In genomic region chr3L:18281236-18281635, dm6 we compare ENCODE assay signal across 3 fruit fly cellular contexts.
TF ChIP-seq lines count a peak whose summit lies in the region.

No protein-coding gene starts in this region.

TF ChIP-seq in whole organism, embryonic, 481 proteins besides CTCF, POLR2A, EP300 and RAD21 (continued from another document and continues in another):
- TF ChIP-seq emc (GFP tag; optimal IDR thresholded peaks at IDR 0.05; lab: Kevin White, UChicago) (peak; percentile 45), HLH4C (GFP tag; IDR thresholded peaks at IDR 0.05; lab: Robert Waterston, UW; ENCODE audit: partially characterized antibody) (no peak), sima (GFP tag; optimal IDR thresholded peaks at IDR 0.05; lab: Kevin White, UChicago) (peak; percentile 53), nau (GFP tag; optimal IDR thresholded peaks at IDR 0.05; lab: Kevin White, UChicago) (peak; percentile 64), CG4360 (GFP tag; IDR thresholded peaks at IDR 0.05; lab: Robert Waterston, UW) (peak; percentile 82), CG11723 (GFP tag; optimal IDR thresholded peaks at IDR 0.05; lab: Kevin White, UChicago) (peak; percentile 82), Dek (tag; optimal IDR thresholded peaks at IDR 0.05; lab: Kevin White, UChicago) (peak; percentile 28), ttk (GFP tag; IDR thresholded peaks at IDR 0.05; lab: Robert Waterston, UW) (peak; percentile 84), pzg (GFP tag; optimal IDR thresholded peaks at IDR 0.05; lab: Kevin White, UChicago) (no peak), corto (GFP tag; optimal IDR thresholded peaks at IDR 0.05; lab: Kevin White, UChicago) (no peak), CG12155 (GFP tag; optimal IDR thresholded peaks at IDR 0.05; lab: Kevin White, UChicago) (peak; percentile 79), kah (GFP tag; optimal IDR thresholded peaks at IDR 0.05; lab: Kevin White, UChicago) (peak; percentile 72), CoRest (tag; optimal IDR thresholded peaks at IDR 0.05; lab: Kevin White, UChicago) (peak; percentile 94), ham (GFP tag; IDR thresholded peaks at IDR 0.05; lab: Robert Waterston, UW) (no peak), Hmx (GFP tag; optimal IDR thresholded peaks at IDR 0.05; lab: Kevin White, UChicago) (peak; percentile 39), CG8281 (tag; optimal IDR thresholded peaks at IDR 0.05; lab: Kevin White, UChicago) (peak; percentile 53), CG12219 (GFP tag; optimal IDR thresholded peaks at IDR 0.05; lab: Kevin White, UChicago) (peak; percentile 93), CG12236 (GFP tag; optimal IDR thresholded peaks at IDR 0.05; lab: Kevin White, UChicago) (peak; percentile 89), CG8924 (tag; optimal IDR thresholded peaks at IDR 0.05; lab: Kevin White, UChicago) (peak; percentile 94), CG3163 (GFP tag; optimal IDR thresholded peaks at IDR 0.05; lab: Kevin White, UChicago) (peak; percentile 53), CG4707 (GFP tag; optimal IDR thresholded peaks at IDR 0.05; lab: Kevin White, UChicago) (peak; percentile 80), CG10321 (GFP tag; IDR thresholded peaks at IDR 0.05; lab: Robert Waterston, UW) (no peak), CG31365 (tag; optimal IDR thresholded peaks at IDR 0.05; lab: Kevin White, UChicago) (no peak), cad (GFP tag; optimal IDR thresholded peaks at IDR 0.05; lab: Kevin White, UChicago) (no peak), CG7987 (GFP tag; optimal IDR thresholded peaks at IDR 0.05; lab: Kevin White, UChicago) (peak; percentile 34), Sox102F (GFP tag; optimal IDR thresholded peaks at IDR 0.05; lab: Kevin White, UChicago) (peak; percentile 87), Six4 (GFP tag; optimal IDR thresholded peaks at IDR 0.05; lab: Kevin White, UChicago) (peak; percentile 86), Trl (optimal IDR thresholded peaks at IDR 0.05; lab: Kevin White, UChicago) (no peak), Trl (GFP tag; optimal IDR thresholded peaks at IDR 0.05; lab: Kevin White, UChicago) (peak; percentile 92), CG2129 (GFP tag; IDR thresholded peaks at IDR 0.05; lab: Robert Waterston, UW; ENCODE audit: partially characterized antibody) (no peak), Fer2 (tag; optimal IDR thresholded peaks at IDR 0.05; lab: Kevin White, UChicago) (peak; percentile 43), CkIIα-i1 (GFP tag; IDR thresholded peaks at IDR 0.05; lab: Robert Waterston, UW) (no peak), CG32767 (GFP tag; IDR thresholded peaks at IDR 0.05; lab: Robert Waterston, UW) (peak; percentile 94), CG16779 (GFP tag; IDR thresholded peaks at IDR 0.05; lab: Robert Waterston, UW) (no peak), zfh2 (GFP tag; optimal IDR thresholded peaks at IDR 0.05; lab: Kevin White, UChicago) (no peak), Elba2 (GFP tag; optimal IDR thresholded peaks at IDR 0.05; lab: Kevin White, UChicago) (peak; percentile 56), stwl (tag; optimal IDR thresholded peaks at IDR 0.05; lab: Kevin White, UChicago) (peak; percentile 78), z (GFP tag; IDR thresholded peaks at IDR 0.05; lab: Robert Waterston, UW) (0 out of 3 replicates have a peak, but pooled peaks have one; percentile 56), Stat92E (GFP tag; optimal IDR thresholded peaks at IDR 0.05; lab: Kevin White, UChicago) (peak in 1 of 3 experiments; percentile 94), NfI (GFP tag; optimal IDR thresholded peaks at IDR 0.05; lab: Kevin White, UChicago) (peak; percentile 78), CG9876 (GFP tag; optimal IDR thresholded peaks at IDR 0.05; lab: Kevin White, UChicago) (peak; percentile 53), CG5180 (GFP tag; optimal IDR thresholded peaks at IDR 0.05; lab: Kevin White, UChicago) (peak; percentile 72), CG8944 (GFP tag; optimal IDR thresholded peaks at IDR 0.05; lab: Kevin White, UChicago) (peak; percentile 88), Med (GFP tag; lab: Kevin White, UChicago) (peak; percentile 97)

TF ChIP-seq in whole organism, prepupa, 60 proteins besides CTCF, POLR2A, EP300 and RAD21 (continued from another document):
- TF ChIP-seq Hr39 (GFP tag; optimal IDR thresholded peaks at IDR 0.05; lab: Kevin White, UChicago) (peak; percentile 50), Sox15 (GFP tag; optimal IDR thresholded peaks at IDR 0.05; lab: Kevin White, UChicago) (peak; percentile 28), CG11762 (GFP tag; optimal IDR thresholded peaks at IDR 0.05; lab: Kevin White, UChicago; ENCODE audit: insufficient read depth) (peak; percentile 7), CG16779 (tag; optimal IDR thresholded peaks at IDR 0.05; lab: Kevin White, UChicago) (peak; percentile 7), CG34406 (GFP tag; optimal IDR thresholded peaks at IDR 0.05; lab: Kevin White, UChicago) (peak; percentile 29), ss (GFP tag; optimal IDR thresholded peaks at IDR 0.05; lab: Kevin White, UChicago) (peak; percentile 31 to 56), spab (GFP tag; optimal IDR thresholded peaks at IDR 0.05; lab: Kevin White, UChicago) (peak; percentile 26), CG6854 (GFP tag; optimal IDR thresholded peaks at IDR 0.05; lab: Kevin White, UChicago) (no peak), CG8119 (GFP tag; IDR thresholded peaks at IDR 0.05; lab: Robert Waterston, UW) (peak; percentile 75; the same call in 2 of the 3 replicates), CG10631 (GFP tag; optimal IDR thresholded peaks at IDR 0.05; lab: Kevin White, UChicago) (peak; percentile 77), Sox14 (GFP tag; optimal IDR thresholded peaks at IDR 0.05; lab: Kevin White, UChicago) (peak; percentile 70), Met (GFP tag; optimal IDR thresholded peaks at IDR 0.05; lab: Kevin White, UChicago) (peak; percentile 45), CG6808 (GFP tag; optimal IDR thresholded peaks at IDR 0.05; lab: Kevin White, UChicago) (peak; percentile 21), CG15336 (GFP tag; IDR thresholded peaks at IDR 0.05; lab: Robert Waterston, UW) (peak; percentile 81), CG8319 (GFP tag; optimal IDR thresholded peaks at IDR 0.05; lab: Kevin White, UChicago) (no peak), CG6276 (GFP tag; optimal IDR thresholded peaks at IDR 0.05; lab: Kevin White, UChicago) (peak; percentile 35), esn (GFP tag; optimal IDR thresholded peaks at IDR 0.05; lab: Kevin White, UChicago) (peak; percentile 59), CG32006 (GFP tag; optimal IDR thresholded peaks at IDR 0.05; lab: Kevin White, UChicago) (peak; percentile 71), Sox102F (GFP tag; optimal IDR thresholded peaks at IDR 0.05; lab: Kevin White, UChicago) (peak; percentile 29), Eip75B (GFP tag; optimal IDR thresholded peaks at IDR 0.05; lab: Kevin White, UChicago) (peak; percentile 44), CG6163 (GFP tag; IDR thresholded peaks at IDR 0.05; lab: Robert Waterston, UW) (no peak; the same call in none of the 3 replicates), Smox (GFP tag; optimal IDR thresholded peaks at IDR 0.05; lab: Kevin White, UChicago) (peak; percentile 46), CG10669 (GFP tag; optimal IDR thresholded peaks at IDR 0.05; lab: Kevin White, UChicago) (peak; percentile 51), CG8632 (GFP tag; optimal IDR thresholded peaks at IDR 0.05; lab: Kevin White, UChicago) (peak; percentile 30), lz (GFP tag; optimal IDR thresholded peaks at IDR 0.05; lab: Kevin White, UChicago) (peak; percentile 54), Lpt (GFP tag; optimal IDR thresholded peaks at IDR 0.05; lab: Kevin White, UChicago) (peak; percentile 66), Hr38 (GFP tag; optimal IDR thresholded peaks at IDR 0.05; lab: Kevin White, UChicago) (no peak), dac (GFP tag; optimal IDR thresholded peaks at IDR 0.05; lab: Kevin White, UChicago) (peak; percentile 26), vri (GFP tag; optimal IDR thresholded peaks at IDR 0.05; lab: Kevin White, UChicago) (peak; percentile 7), svp (GFP tag; lab: Kevin White, UChicago) (peak; percentile 30), CG31627 (GFP tag; optimal IDR thresholded peaks at IDR 0.05; lab: Kevin White, UChicago) (peak; percentile 47), topi (GFP tag; optimal IDR thresholded peaks at IDR 0.05; lab: Kevin White, UChicago) (peak; percentile 38), net (GFP tag; optimal IDR thresholded peaks at IDR 0.05; lab: Kevin White, UChicago) (peak; percentile 56), CG9139 (GFP tag; optimal IDR thresholded peaks at IDR 0.05; lab: Kevin White, UChicago) (no peak), fkh (GFP tag; optimal IDR thresholded peaks at IDR 0.05; lab: Kevin White, UChicago) (peak; percentile 81), Ets96B (tag; optimal IDR thresholded peaks at IDR 0.05; lab: Kevin White, UChicago) (peak; percentile 55)
TF ChIP-seq in whole organism, prepupa: peak in this region for 49.

TF ChIP-seq in whole organism, wandering third instar larva, 38 proteins besides CTCF, POLR2A, EP300 and RAD21 (continued from another document):
- no peak for TF ChIP-seq brk (GFP tag; optimal IDR thresholded peaks at IDR 0.05; lab: Kevin White, UChicago)
- no peak for TF ChIP-seq Dif (GFP tag; optimal IDR thresholded peaks at IDR 0.05; lab: Kevin White, UChicago; ENCODE audit: partially characterized antibody)
- no peak for TF ChIP-seq GATAd (GFP tag; optimal IDR thresholded peaks at IDR 0.05; lab: Kevin White, UChicago)
- TF ChIP-seq Vsx2 (GFP tag; optimal IDR thresholded peaks at IDR 0.05; lab: Kevin White, UChicago; ENCODE audit: partially characterized antibody): no peak
- no peak for TF ChIP-seq tai (GFP tag; optimal IDR thresholded peaks at IDR 0.05; lab: Kevin White, UChicago)
